Fruit fly (Drosophila melanogaster) whole organism, embryonic: ENCODE measurements around the gene Mis12.
A peak's percentile ranks its signal among the peaks of the same experiment; 100 is the strongest.

Experiments
- Bteb2 ChIP-seq: fragments of 200-800 bp; sonication (Bioruptor generic); optimal IDR thresholded peaks from 2 replicates; lab custom pipeline; 2016; ENCODE audit warnings: missing biosample characterization, missing genetic modification characterization
- C15 ChIP-seq: fragments of 200-800 bp; sonication (Bioruptor generic); IDR thresholded peaks from 3 replicates; pipeline ENCODE4 v1.3.6; 2022; ENCODE audit warnings: missing biosample characterization, missing genetic modification characterization
- CG11093 ChIP-seq: fragments of 200-800 bp; sonication (Bioruptor generic); IDR thresholded peaks from 3 replicates; pipeline ENCODE4 v1.3.6; 2022; ENCODE audit warnings: missing biosample characterization, missing genetic modification characterization
- CG12744 ChIP-seq: fragments of 200-800 bp; sonication (Bioruptor generic); optimal IDR thresholded peaks from 2 replicates; lab custom pipeline; 2016; ENCODE audit warnings: missing biosample characterization, missing genetic modification characterization
- CG13123 ChIP-seq: fragments of 200-800 bp; sonication (Bioruptor generic); optimal IDR thresholded peaks from 2 replicates; lab custom pipeline; 2016; ENCODE audit warnings: missing biosample characterization, missing genetic modification characterization
- CG14965 ChIP-seq: fragments of 200-800 bp; sonication (Bioruptor generic); optimal IDR thresholded peaks from 2 replicates; lab custom pipeline; 2016; ENCODE audit warnings: missing biosample characterization, missing genetic modification characterization, borderline replicate concordance
- CG16779 ChIP-seq: fragments of 200-800 bp; sonication (Bioruptor generic); IDR thresholded peaks from 2 replicates; pipeline ENCODE4 v1.3.6; 2022; ENCODE audit warnings: missing biosample characterization, missing genetic modification characterization
- CG17568 ChIP-seq: fragments of 200-800 bp; sonication (Bioruptor generic); optimal IDR thresholded peaks from 2 replicates; lab custom pipeline; 2018; ENCODE audit warnings: missing biosample characterization, mild to moderate bottlenecking, missing genetic modification characterization, moderate library complexity
- CG2712 ChIP-seq: fragments of 200-800 bp; optimal IDR thresholded peaks from 3 replicates; lab custom pipeline; 2019; ENCODE audit warnings: missing biosample characterization, mild to moderate bottlenecking, missing genetic modification characterization, moderate library complexity
- CG6813 ChIP-seq: fragments of 200-800 bp; sonication (Bioruptor generic); optimal IDR thresholded peaks from 2 replicates; lab custom pipeline; 2017; ENCODE audit warnings: missing biosample characterization, missing genetic modification characterization, mild to moderate bottlenecking, moderate library complexity, missing genetic modification reagents
- CG8924 ChIP-seq: fragments of 200-800 bp; optimal IDR thresholded peaks from 3 replicates; lab custom pipeline; 2019; ENCODE audit warnings: missing biosample characterization, mild to moderate bottlenecking, missing genetic modification characterization, moderate library complexity
- CG9215 ChIP-seq: fragments of 200-800 bp; sonication (Bioruptor generic); IDR thresholded peaks from 2 replicates; pipeline ENCODE4 v1.3.6; 2022; ENCODE audit warnings: missing biosample characterization, missing genetic modification characterization
- CG9609 ChIP-seq: fragments of 200-800 bp; sonication (Bioruptor generic); optimal IDR thresholded peaks from 3 replicates; lab custom pipeline; 2016; ENCODE audit warnings: missing biosample characterization, missing genetic modification characterization
- CG9876 ChIP-seq: fragments of 200-800 bp; sonication (Bioruptor generic); optimal IDR thresholded peaks from 2 replicates; lab custom pipeline; 2016; ENCODE audit warnings: missing biosample characterization, missing genetic modification characterization
- CG9932 ChIP-seq: fragments of 200-800 bp; sonication (Bioruptor generic); IDR thresholded peaks from 2 replicates; pipeline ENCODE4 v1.3.6; 2022; ENCODE audit warnings: missing biosample characterization, missing genetic modification characterization
- CHES-1-like ChIP-seq: fragments of 200-800 bp; sonication (Bioruptor generic); optimal IDR thresholded peaks from 2 replicates; lab custom pipeline; 2016; ENCODE audit warnings: missing biosample characterization, missing genetic modification characterization
- CrebB ChIP-seq: fragments of 200-800 bp; sonication (Bioruptor generic); optimal IDR thresholded peaks from 3 replicates; lab custom pipeline; 2018; ENCODE audit warnings: missing biosample characterization, mild to moderate bottlenecking, missing genetic modification characterization
- D19B ChIP-seq: fragments of 200-800 bp; sonication (Bioruptor generic); optimal IDR thresholded peaks from 2 replicates; lab custom pipeline; 2017; ENCODE audit warnings: missing biosample characterization, mild to moderate bottlenecking, missing genetic modification characterization
- Deaf1 ChIP-seq: fragments of 200-800 bp; optimal IDR thresholded peaks from 3 replicates; lab custom pipeline; 2019; ENCODE audit warnings: missing biosample characterization, mild to moderate bottlenecking, missing genetic modification characterization, moderate library complexity
- Dfd ChIP-seq, 2 experiments: fragments of >200 bp; optimal IDR thresholded peaks; 2 replicates each; lab custom pipeline; 2017; ENCODE audit warnings: missing biosample characterization in 2 of 2, missing genetic modification characterization in 2 of 2
- Dref ChIP-seq: fragments of 200-800 bp; sonication (Bioruptor generic); IDR thresholded peaks from 2 replicates; pipeline ENCODE4 v1.3.6; 2022; ENCODE audit warnings: missing biosample characterization, missing genetic modification characterization
- E2f2 ChIP-seq: fragments of 200-800 bp; sonication (Bioruptor generic); IDR thresholded peaks from 2 replicates; pipeline ENCODE4 v1.3.6; 2022; ENCODE audit warnings: missing biosample characterization, missing genetic modification characterization
- Fer1 ChIP-seq: fragments of 200-800 bp; sonication (Bioruptor generic); optimal IDR thresholded peaks from 2 replicates; lab custom pipeline; 2017; ENCODE audit warnings: missing biosample characterization, mild to moderate bottlenecking, missing genetic modification characterization
- GATAe ChIP-seq: fragments of 200-800 bp; sonication (Bioruptor generic); conservative IDR thresholded peaks from 2 replicates; pipeline ENCODE4 v1.3.6; 2022; ENCODE audit warnings: missing biosample characterization, missing genetic modification characterization
- HHEX ChIP-seq: fragments of 200-800 bp; sonication (Bioruptor generic); optimal IDR thresholded peaks from 3 replicates; lab custom pipeline; 2017; ENCODE audit warnings: missing biosample characterization, mild to moderate bottlenecking, missing genetic modification characterization, missing genetic modification reagents
- HLH4C ChIP-seq: fragments of 200-800 bp; sonication (Bioruptor generic); IDR thresholded peaks from 3 replicates; pipeline ENCODE4 v1.3.6; 2022; ENCODE audit warnings: missing biosample characterization, missing genetic modification characterization; ENCODE audit not compliant: partially characterized antibody
- Lhr ChIP-seq: fragments of 200-800 bp; sonication (Bioruptor generic); optimal IDR thresholded peaks from 3 replicates; lab custom pipeline; 2017; ENCODE audit warnings: mild to moderate bottlenecking, missing biosample characterization, missing genetic modification reagents, missing genetic modification characterization
- Myb ChIP-seq: fragments of 200-800 bp; sonication (Bioruptor generic); optimal IDR thresholded peaks from 2 replicates; lab custom pipeline; 2016; ENCODE audit warnings: missing biosample characterization, missing genetic modification characterization
- Nf-YB ChIP-seq: fragments of 200-800 bp; sonication (Bioruptor generic); optimal IDR thresholded peaks from 3 replicates; lab custom pipeline; 2019; ENCODE audit warnings: missing biosample characterization, mild to moderate bottlenecking, missing genetic modification characterization, moderate library complexity
- NfI ChIP-seq: fragments of 200-800 bp; sonication (Bioruptor generic); optimal IDR thresholded peaks from 3 replicates; lab custom pipeline; 2018; ENCODE audit warnings: missing biosample characterization, mild to moderate bottlenecking, missing genetic modification characterization, moderate library complexity
- Optix ChIP-seq: fragments of 200-800 bp; sonication (Bioruptor generic); IDR thresholded peaks from 3 replicates; pipeline ENCODE4 v1.3.6; 2022; ENCODE audit warnings: missing biosample characterization, missing genetic modification characterization
- ara ChIP-seq: fragments of 200-800 bp; sonication (Bioruptor generic); IDR thresholded peaks from 2 replicates; pipeline ENCODE4 v1.3.6; 2022; ENCODE audit warnings: missing biosample characterization, missing genetic modification characterization
- bowl ChIP-seq: fragments of 200-800 bp; sonication (Bioruptor generic); IDR thresholded peaks from 2 replicates; pipeline ENCODE4 v1.3.6; 2022; ENCODE audit warnings: missing biosample characterization, missing genetic modification characterization
- chn ChIP-seq: fragments of 200-800 bp; sonication (Bioruptor generic); optimal IDR thresholded peaks from 2 replicates; lab custom pipeline; 2016; ENCODE audit warnings: missing biosample characterization, missing genetic modification characterization
- dimm ChIP-seq: fragments of 200-800 bp; sonication (Bioruptor generic); IDR thresholded peaks from 2 replicates; pipeline ENCODE4 v1.3.6; 2022; ENCODE audit warnings: missing biosample characterization, missing genetic modification characterization
- dmrt11E ChIP-seq: fragments of 200-800 bp; sonication (Bioruptor generic); optimal IDR thresholded peaks from 3 replicates; lab custom pipeline; 2018; ENCODE audit warnings: missing biosample characterization, mild to moderate bottlenecking, missing genetic modification characterization, moderate library complexity
- dysf ChIP-seq: fragments of 200-800 bp; sonication (Bioruptor generic); IDR thresholded peaks from 3 replicates; pipeline ENCODE4 v1.3.6; 2022; ENCODE audit warnings: missing biosample characterization, missing genetic modification characterization
- ewg ChIP-seq: fragments of 200-800 bp; sonication (Bioruptor generic); optimal IDR thresholded peaks from 3 replicates; lab custom pipeline; 2017; ENCODE audit warnings: mild to moderate bottlenecking, missing biosample characterization, missing genetic modification reagents, missing genetic modification characterization
- jing ChIP-seq: fragments of 200-800 bp; sonication (Bioruptor generic); optimal IDR thresholded peaks from 2 replicates; lab custom pipeline; 2018; ENCODE audit warnings: missing biosample characterization, mild to moderate bottlenecking, missing genetic modification characterization
- nmo ChIP-seq: fragments of 200-800 bp; sonication (Bioruptor generic); optimal IDR thresholded peaks from 2 replicates; lab custom pipeline; 2018; ENCODE audit warnings: missing biosample characterization, mild to moderate bottlenecking, missing genetic modification characterization, moderate library complexity
- pb ChIP-seq: fragments of 200-800 bp; sonication (Bioruptor generic); optimal IDR thresholded peaks from 3 replicates; lab custom pipeline; 2016; ENCODE audit warnings: missing biosample characterization, missing genetic modification characterization
- peb ChIP-seq: fragments of 200-800 bp; sonication (Bioruptor generic); IDR thresholded peaks from 2 replicates; pipeline ENCODE4 v1.3.6; 2022; ENCODE audit warnings: missing biosample characterization, missing genetic modification characterization
- psq ChIP-seq: fragments of 200-800 bp; sonication (Bioruptor generic); optimal IDR thresholded peaks from 2 replicates; lab custom pipeline; 2017; ENCODE audit warnings: missing biosample characterization, missing genetic modification characterization
- sd ChIP-seq: fragments of 200-800 bp; sonication (Bioruptor generic); optimal IDR thresholded peaks from 3 replicates; lab custom pipeline; 2018; ENCODE audit warnings: missing biosample characterization, mild to moderate bottlenecking, missing genetic modification characterization, moderate library complexity
- sens-2 ChIP-seq: fragments of 200-800 bp; sonication (Bioruptor generic); IDR thresholded peaks from 2 replicates; pipeline ENCODE4 v1.3.6; 2022; ENCODE audit warnings: missing biosample characterization, missing genetic modification characterization
- sna ChIP-seq: fragments of 200-800 bp; sonication (Bioruptor generic); IDR thresholded peaks from 2 replicates; pipeline ENCODE4 v1.3.6; 2022; ENCODE audit warnings: missing biosample characterization, missing genetic modification characterization; ENCODE audit not compliant: partially characterized antibody
- sr ChIP-seq: fragments of 200-800 bp; sonication (Bioruptor generic); IDR thresholded peaks from 3 replicates; pipeline ENCODE4 v1.3.6; 2022; ENCODE audit warnings: missing biosample characterization, missing genetic modification characterization
- tup ChIP-seq: fragments of 200-800 bp; sonication (Bioruptor generic); optimal IDR thresholded peaks from 2 replicates; lab custom pipeline; 2016; ENCODE audit warnings: missing biosample characterization, mild to moderate bottlenecking, missing genetic modification characterization, moderate library complexity
- vnd ChIP-seq: fragments of 200-800 bp; sonication (Bioruptor generic); IDR thresholded peaks from 3 replicates; pipeline ENCODE4 v1.3.6; 2022; ENCODE audit warnings: missing biosample characterization, missing genetic modification characterization; ENCODE audit not compliant: partially characterized antibody

The Mis12 gene

dm6 chr3L:6964488-6965152, 4.2 kb downstream of the Mis12 start, which contains the start of gene sgl (continued):
- TF ChIP-seq Deaf1 (tag; lab: Kevin White, UChicago) (peak; percentile 99), sens-2 (peak; percentile 47), D19B (GFP tag; lab: Kevin White, UChicago) (peak; percentile 14), chn (peak; percentile 43), Nf-YB (peak; percentile 99), dysf (GFP tag; lab: Robert Waterston, UW) (0 out of 3 replicates have a peak, but pooled peaks have one; percentile 10), tup (no peak), CG8924 (tag; lab: Kevin White, UChicago) (peak; percentile 36), CG13123 (GFP tag; lab: Kevin White, UChicago) (no peak), Myb (GFP tag; lab: Kevin White, UChicago) (peak; percentile 37), bowl (0 out of 2 replicates have a peak, but pooled peaks have one; percentile 26), ewg (GFP tag; lab: Kevin White, UChicago) (peak; percentile 2), pb (peak; percentile 38), nmo (GFP tag; lab: Kevin White, UChicago) (peak; percentile 23), Fer1 (GFP tag; lab: Kevin White, UChicago) (peak; percentile 73), sna (peak; percentile 50; the same call in 1 of the 2 replicates), C15 (GFP tag; lab: Robert Waterston, UW) (no peak), CG6813 (GFP tag; lab: Kevin White, UChicago) (peak; percentile 57), sd (tag; lab: Kevin White, UChicago) (no peak), GATAe (GFP tag; lab: Robert Waterston, UW) (no peak), CHES-1-like (GFP tag; lab: Kevin White, UChicago) (peak; percentile 48), CG12744 (GFP tag; lab: Kevin White, UChicago) (peak; percentile 0), HLH4C (GFP tag; lab: Robert Waterston, UW) (peak; percentile 49; the same call in 1 of the 3 replicates), CG14965 (GFP tag; lab: Kevin White, UChicago) (no peak), CG9215 (GFP tag; lab: Robert Waterston, UW) (no peak), jing (GFP tag; lab: Kevin White, UChicago) (peak; percentile 72), NfI (GFP tag; lab: Kevin White, UChicago) (peak; percentile 14), HHEX (GFP tag; lab: Kevin White, UChicago) (peak; percentile 39), ara (peak; percentile 41; the same call in 1 of the 2 replicates), CG17568 (GFP tag; lab: Kevin White, UChicago) (peak; percentile 42), CG9932 (GFP tag; lab: Robert Waterston, UW) (peak; percentile 48), CrebB (tag; lab: Kevin White, UChicago) (peak; percentile 22), psq (GFP tag; lab: Kevin White, UChicago) (peak; percentile 97), vnd (GFP tag; lab: Robert Waterston, UW) (no peak), dmrt11E (tag; lab: Kevin White, UChicago) (no peak), CG9876 (GFP tag; lab: Kevin White, UChicago) (peak; percentile 16), Dfd (GFP tag; optimal IDR thresholded peaks at IDR 0.05; lab: Kevin White, UChicago) (no peak), peb (no peak), Bteb2 (GFP tag; lab: Kevin White, UChicago) (no peak), Optix (GFP tag; lab: Robert Waterston, UW) (peak; percentile 8; the same call in 1 of the 3 replicates), Dref (GFP tag; lab: Robert Waterston, UW) (peak; percentile 34; the same call in 1 of the 2 replicates), CG16779 (GFP tag; lab: Robert Waterston, UW) (0 out of 2 replicates have a peak, but pooled peaks have one; percentile 34), CG11093 (GFP tag; lab: Robert Waterston, UW) (no peak), dimm (no peak), E2f2 (peak; percentile 66), Lhr (GFP tag; lab: Kevin White, UChicago) (peak; percentile 98), sr (GFP tag; lab: Robert Waterston, UW) (no peak), CG2712 (tag; lab: Kevin White, UChicago) (peak; percentile 7), CG9609 (GFP tag; lab: Kevin White, UChicago) (no peak)
